Fruit fly (Drosophila melanogaster) whole organism, embryonic: ENCODE data around the gene CG17744.
A peak's percentile ranks its signal among the peaks of the same experiment; 100 is the strongest.

ENCODE experiments used
- Ada2b ChIP-seq: fragments of 200-800 bp; sonication (Bioruptor generic); IDR thresholded peaks from 2 replicates; pipeline ENCODE4 v1.3.6; 2022; ENCODE audit warnings: missing biosample characterization, missing genetic modification characterization
- Antp ChIP-seq: fragments of 200-800 bp; sonication (Bioruptor generic); optimal IDR thresholded peaks from 3 replicates; lab custom pipeline; 2016; ENCODE audit warnings: missing biosample characterization, missing genetic modification characterization
- Bdp1 ChIP-seq: fragments of 200-800 bp; sonication (Bioruptor generic); optimal IDR thresholded peaks from 3 replicates; lab custom pipeline; 2016; ENCODE audit warnings: missing biosample characterization, missing genetic modification characterization
- CG10431 ChIP-seq: fragments of 200-800 bp; sonication (Bioruptor generic); optimal IDR thresholded peaks from 3 replicates; lab custom pipeline; 2018; ENCODE audit warnings: missing biosample characterization, mild to moderate bottlenecking, missing genetic modification characterization
- CG10543 ChIP-seq: fragments of 200-800 bp; sonication (Bioruptor generic); optimal IDR thresholded peaks from 3 replicates; lab custom pipeline; 2017; ENCODE audit warnings: missing biosample characterization, mild to moderate bottlenecking, missing genetic modification characterization, moderate library complexity
- CG11085 ChIP-seq: fragments of 200-800 bp; sonication (Bioruptor generic); IDR thresholded peaks from 2 replicates; pipeline ENCODE4 v1.3.6; 2022; ENCODE audit warnings: missing biosample characterization, missing genetic modification characterization
- CG1233 ChIP-seq: fragments of 200-800 bp; sonication (Bioruptor generic); optimal IDR thresholded peaks from 4 replicates; lab custom pipeline; 2018; ENCODE audit warnings: missing biosample characterization, mild to moderate bottlenecking, missing genetic modification characterization
- CG15073 ChIP-seq: fragments of 200-800 bp; sonication (Bioruptor generic); optimal IDR thresholded peaks from 2 replicates; lab custom pipeline; 2016; ENCODE audit warnings: missing biosample characterization, missing genetic modification characterization
- CG15514 ChIP-seq: fragments of 200-800 bp; sonication (Bioruptor generic); optimal IDR thresholded peaks from 3 replicates; lab custom pipeline; 2017; ENCODE audit warnings: missing biosample characterization, missing genetic modification characterization, mild to moderate bottlenecking, moderate library complexity, missing genetic modification reagents
- CG1603 ChIP-seq: fragments of 200-800 bp; sonication (Bioruptor generic); optimal IDR thresholded peaks from 2 replicates; lab custom pipeline; 2019; ENCODE audit warnings: missing biosample characterization, mild to moderate bottlenecking, missing genetic modification characterization, moderate library complexity
- CG2199 ChIP-seq: fragments of 200-800 bp; sonication (Bioruptor generic); IDR thresholded peaks from 3 replicates; pipeline ENCODE4 v1.3.6; 2022; ENCODE audit warnings: missing biosample characterization, missing genetic modification characterization
- CG31441 ChIP-seq: fragments of 200-800 bp; sonication (Bioruptor generic); IDR thresholded peaks from 2 replicates; pipeline ENCODE4 v1.3.6; 2022; ENCODE audit warnings: missing biosample characterization, missing genetic modification characterization
- CG3407 ChIP-seq: fragments of 200-800 bp; sonication (Bioruptor generic); optimal IDR thresholded peaks from 2 replicates; lab custom pipeline; 2018; ENCODE audit warnings: missing biosample characterization, mild to moderate bottlenecking, missing genetic modification characterization
- CG3847 ChIP-seq: fragments of 200-800 bp; sonication (Bioruptor generic); IDR thresholded peaks from 2 replicates; pipeline ENCODE4 v1.3.6; 2022; ENCODE audit warnings: missing biosample characterization, missing genetic modification characterization
- CG3995 ChIP-seq: fragments of 200-800 bp; sonication (Bioruptor generic); optimal IDR thresholded peaks from 3 replicates; lab custom pipeline; 2016; ENCODE audit warnings: missing biosample characterization, missing genetic modification characterization
- CG4617 ChIP-seq: fragments of 200-800 bp; sonication (Bioruptor generic); optimal IDR thresholded peaks from 3 replicates; lab custom pipeline; 2016; ENCODE audit warnings: missing biosample characterization, missing genetic modification characterization, borderline replicate concordance
- CG4730 ChIP-seq: fragments of 200-800 bp; sonication (Bioruptor generic); IDR thresholded peaks from 2 replicates; pipeline ENCODE4 v1.3.6; 2022; ENCODE audit warnings: missing biosample characterization, missing genetic modification characterization
- CG7556 ChIP-seq: fragments of 200-800 bp; sonication (Bioruptor generic); optimal IDR thresholded peaks from 2 replicates; lab custom pipeline; 2017; ENCODE audit warnings: missing biosample characterization, mild to moderate bottlenecking, missing genetic modification characterization
- CG8765 ChIP-seq: fragments of 200-800 bp; sonication (Bioruptor generic); IDR thresholded peaks from 2 replicates; pipeline ENCODE4 v1.3.6; 2022; ENCODE audit warnings: missing biosample characterization, missing genetic modification characterization
- D19A ChIP-seq: fragments of 200-800 bp; optimal IDR thresholded peaks from 3 replicates; lab custom pipeline; 2019; ENCODE audit warnings: missing biosample characterization, mild to moderate bottlenecking, missing genetic modification characterization, moderate library complexity
- Elba2 ChIP-seq: fragments of 200-800 bp; sonication (Bioruptor generic); optimal IDR thresholded peaks from 3 replicates; lab custom pipeline; 2016; ENCODE audit warnings: missing biosample characterization, missing genetic modification characterization
- HHEX ChIP-seq: fragments of 200-800 bp; sonication (Bioruptor generic); optimal IDR thresholded peaks from 3 replicates; lab custom pipeline; 2017; ENCODE audit warnings: missing biosample characterization, mild to moderate bottlenecking, missing genetic modification characterization, missing genetic modification reagents
- Hey ChIP-seq: fragments of 200-800 bp; sonication (Bioruptor generic); optimal IDR thresholded peaks from 3 replicates; lab custom pipeline; 2018; ENCODE audit warnings: missing biosample characterization, mild to moderate bottlenecking, missing genetic modification characterization
- Neu2 ChIP-seq: fragments of 200-800 bp; sonication (Bioruptor generic); optimal IDR thresholded peaks from 3 replicates; lab custom pipeline; 2016; ENCODE audit warnings: missing biosample characterization, missing genetic modification characterization, borderline replicate concordance
- Scr ChIP-seq: fragments of 200-800 bp; sonication (Bioruptor generic); IDR thresholded peaks from 2 replicates; pipeline ENCODE4 v1.3.6; 2022; ENCODE audit warnings: missing biosample characterization, missing genetic modification characterization; ENCODE audit not compliant: partially characterized antibody
- Sin3A ChIP-seq: fragments of >200 bp; optimal IDR thresholded peaks from 2 replicates; lab custom pipeline; 2018
- Sox102F ChIP-seq: fragments of 200-800 bp; sonication (Bioruptor generic); optimal IDR thresholded peaks from 2 replicates; lab custom pipeline; 2018; ENCODE audit warnings: missing biosample characterization, mild to moderate bottlenecking, missing genetic modification characterization, moderate library complexity
- Stat92E ChIP-seq, 3 experiments: fragments of >200 bp in 2 of 3; fragments of 200-800 bp in 1 of 3; sonication (Bioruptor generic) in 1 of 3; optimal IDR thresholded peaks; 2 replicates each; lab custom pipeline; 2017 to 2019; ENCODE audit warnings: missing biosample characterization in 3 of 3, missing genetic modification characterization in 3 of 3, mild to moderate bottlenecking in 1 of 3, moderate library complexity in 1 of 3
- ara ChIP-seq: fragments of 200-800 bp; sonication (Bioruptor generic); IDR thresholded peaks from 2 replicates; pipeline ENCODE4 v1.3.6; 2022; ENCODE audit warnings: missing biosample characterization, missing genetic modification characterization
- bigmax ChIP-seq: fragments of 200-800 bp; sonication (Bioruptor generic); optimal IDR thresholded peaks from 2 replicates; lab custom pipeline; 2018; ENCODE audit warnings: missing biosample characterization, mild to moderate bottlenecking, missing genetic modification characterization
- btn ChIP-seq: fragments of 200-800 bp; sonication (Bioruptor generic); optimal IDR thresholded peaks from 2 replicates; lab custom pipeline; 2016; ENCODE audit warnings: missing biosample characterization, missing genetic modification characterization
- croc ChIP-seq: fragments of 200-800 bp; sonication (Bioruptor generic); conservative IDR thresholded peaks from 3 replicates; pipeline ENCODE4 v1.3.6; 2022; ENCODE audit warnings: missing biosample characterization, missing genetic modification characterization
- dati ChIP-seq: fragments of 200-800 bp; sonication (Bioruptor generic); IDR thresholded peaks from 2 replicates; pipeline ENCODE4 v1.3.6; 2022; ENCODE audit warnings: missing biosample characterization, missing genetic modification characterization
- ems ChIP-seq: fragments of 200-800 bp; sonication (Bioruptor generic); optimal IDR thresholded peaks from 3 replicates; lab custom pipeline; 2016; ENCODE audit warnings: missing biosample characterization, missing genetic modification characterization
- fd96Cb ChIP-seq: fragments of 200-800 bp; sonication (Bioruptor generic); optimal IDR thresholded peaks from 2 replicates; lab custom pipeline; 2018; ENCODE audit warnings: missing biosample characterization, mild to moderate bottlenecking, missing genetic modification characterization, moderate library complexity
- ind ChIP-seq: fragments of 200-800 bp; sonication (Bioruptor generic); optimal IDR thresholded peaks from 3 replicates; lab custom pipeline; 2016; ENCODE audit warnings: missing biosample characterization, missing genetic modification characterization
- inv ChIP-seq: fragments of 200-800 bp; sonication (Bioruptor generic); IDR thresholded peaks from 2 replicates; pipeline ENCODE4 v1.3.6; 2022; ENCODE audit warnings: missing biosample characterization, missing genetic modification characterization; ENCODE audit not compliant: partially characterized antibody
- jing ChIP-seq: fragments of 200-800 bp; sonication (Bioruptor generic); optimal IDR thresholded peaks from 2 replicates; lab custom pipeline; 2018; ENCODE audit warnings: missing biosample characterization, mild to moderate bottlenecking, missing genetic modification characterization
- jumu ChIP-seq: fragments of 200-800 bp; sonication (Bioruptor generic); optimal IDR thresholded peaks from 3 replicates; lab custom pipeline; 2016; ENCODE audit warnings: missing biosample characterization, missing genetic modification characterization
- maf-S ChIP-seq: fragments of 200-800 bp; sonication (Bioruptor generic); optimal IDR thresholded peaks from 2 replicates; lab custom pipeline; 2016; ENCODE audit warnings: missing biosample characterization, missing genetic modification characterization
- pb ChIP-seq: fragments of 200-800 bp; sonication (Bioruptor generic); optimal IDR thresholded peaks from 3 replicates; lab custom pipeline; 2016; ENCODE audit warnings: missing biosample characterization, missing genetic modification characterization
- pho ChIP-seq: fragments of 200-800 bp; sonication (Bioruptor generic); optimal IDR thresholded peaks from 2 replicates; lab custom pipeline; 2016; ENCODE audit warnings: missing biosample characterization, missing genetic modification characterization
- salm ChIP-seq: fragments of 200-800 bp; sonication (Bioruptor generic); optimal IDR thresholded peaks from 2 replicates; lab custom pipeline; 2018; ENCODE audit warnings: missing biosample characterization, mild to moderate bottlenecking, missing genetic modification characterization
- seq ChIP-seq: fragments of 200-800 bp; sonication (Bioruptor generic); IDR thresholded peaks from 2 replicates; pipeline ENCODE4 v1.3.6; 2022; ENCODE audit warnings: missing biosample characterization, missing genetic modification characterization
- ssp ChIP-seq: fragments of 200-800 bp; sonication (Bioruptor generic); IDR thresholded peaks from 2 replicates; pipeline ENCODE4 v1.3.6; 2022; ENCODE audit warnings: missing biosample characterization, missing genetic modification characterization
- sug ChIP-seq: fragments of 200-800 bp; optimal IDR thresholded peaks from 2 replicates; lab custom pipeline; 2019; ENCODE audit warnings: missing biosample characterization, mild to moderate bottlenecking, missing genetic modification characterization, moderate library complexity
- trem ChIP-seq: fragments of 200-800 bp; optimal IDR thresholded peaks from 3 replicates; lab custom pipeline; 2019; ENCODE audit warnings: missing biosample characterization, mild to moderate bottlenecking, missing genetic modification characterization, moderate library complexity
- twi ChIP-seq: fragments of 200-800 bp; optimal IDR thresholded peaks from 2 replicates; lab custom pipeline; 2019; ENCODE audit warnings: missing biosample characterization, mild to moderate bottlenecking, missing genetic modification characterization, moderate library complexity
- unc-4 ChIP-seq: fragments of 200-800 bp; sonication (Bioruptor generic); IDR thresholded peaks from 2 replicates; pipeline ENCODE4 v1.3.6; 2022; ENCODE audit warnings: missing biosample characterization, missing genetic modification characterization; ENCODE audit not compliant: partially characterized antibody
- zf30C ChIP-seq: fragments of 200-800 bp; sonication (Bioruptor generic); optimal IDR thresholded peaks from 3 replicates; lab custom pipeline; 2018; ENCODE audit warnings: missing biosample characterization, mild to moderate bottlenecking, missing genetic modification characterization

The CG17744 gene

DNA sequence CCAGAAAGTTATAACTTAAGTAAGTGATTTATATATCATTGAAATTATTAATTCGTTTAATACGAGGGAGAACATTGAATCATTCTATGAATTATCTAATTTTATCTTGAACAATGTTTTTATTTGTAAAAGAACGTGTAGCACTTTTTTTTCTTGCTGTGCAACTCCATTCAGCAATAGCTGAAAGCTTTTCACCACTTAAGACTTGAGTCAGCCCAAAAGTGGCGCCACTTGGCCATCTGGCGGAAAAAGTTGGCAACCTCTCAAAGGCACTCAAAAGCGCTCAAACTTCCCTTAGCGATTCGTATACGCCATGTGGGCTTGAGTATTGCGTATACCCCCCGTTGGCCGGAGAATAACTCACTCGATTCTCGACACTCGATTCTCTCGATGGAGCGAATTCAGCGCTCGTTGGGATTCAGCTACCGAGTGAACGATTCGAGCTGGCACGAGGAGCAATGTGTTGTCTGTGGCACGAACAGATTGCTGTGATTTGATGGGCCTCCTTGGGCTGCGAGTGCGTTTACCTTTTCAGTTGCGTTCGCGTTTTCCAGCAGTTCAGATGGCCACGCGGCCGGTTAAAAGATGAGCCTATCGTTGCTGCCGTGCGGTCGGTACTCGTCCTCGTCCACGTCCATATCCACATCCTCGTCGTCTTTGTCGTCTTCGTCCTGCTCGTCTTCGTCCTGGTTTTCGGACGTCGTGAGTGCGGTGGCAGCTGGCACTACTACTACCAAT is 12.9 kb downstream of the CG17744 start (continued):
- TF ChIP-seq CG3407 (GFP tag; lab: Kevin White, UChicago) (no peak), Neu2 (GFP tag; lab: Kevin White, UChicago) (no peak), Ada2b (GFP tag; lab: Robert Waterston, UW) (0 out of 2 replicates have a peak, but pooled peaks have one; percentile 9), D19A (tag; lab: Kevin White, UChicago) (no peak), CG4730 (GFP tag; lab: Robert Waterston, UW) (peak; percentile 63; the same call in 1 of the 2 replicates), Antp (GFP tag; lab: Kevin White, UChicago) (no peak), ara (peak; percentile 33; the same call in 1 of the 2 replicates), maf-S (GFP tag; lab: Kevin White, UChicago) (no peak), CG15514 (GFP tag; lab: Kevin White, UChicago) (peak; percentile 11), Bdp1 (GFP tag; lab: Kevin White, UChicago) (no peak), fd96Cb (tag; lab: Kevin White, UChicago) (no peak), twi (tag; lab: Kevin White, UChicago) (no peak), CG7556 (peak; percentile 13), CG11085 (GFP tag; lab: Robert Waterston, UW) (peak; percentile 42; the same call in 1 of the 2 replicates), CG15073 (GFP tag; lab: Kevin White, UChicago) (no peak), Sin3A (no peak), trem (tag; lab: Kevin White, UChicago) (no peak), sug (tag; lab: Kevin White, UChicago) (peak; percentile 85), zf30C (GFP tag; lab: Kevin White, UChicago) (no peak), pb (no peak), CG4617 (no peak), CG8765 (no peak), HHEX (GFP tag; lab: Kevin White, UChicago) (no peak), CG10431 (GFP tag; lab: Kevin White, UChicago) (no peak), CG10543 (no peak), Sox102F (GFP tag; lab: Kevin White, UChicago) (peak; percentile 48), Elba2 (GFP tag; lab: Kevin White, UChicago) (no peak), Hey (tag; lab: Kevin White, UChicago) (no peak), croc (GFP tag; lab: Robert Waterston, UW) (no peak), btn (no peak), ssp (0 out of 2 replicates have a peak, but pooled peaks have one; percentile 11), jumu (no peak), CG1233 (GFP tag; lab: Kevin White, UChicago) (no peak), bigmax (GFP tag; lab: Kevin White, UChicago) (no peak), CG2199 (GFP tag; lab: Robert Waterston, UW) (no peak), salm (tag; lab: Kevin White, UChicago) (no peak), CG1603 (tag; lab: Kevin White, UChicago) (peak; percentile 10), ems (GFP tag; lab: Kevin White, UChicago) (no peak), CG3847 (GFP tag; lab: Robert Waterston, UW) (no peak), jing (GFP tag; lab: Kevin White, UChicago) (no peak), pho (GFP tag; lab: Kevin White, UChicago) (no peak), unc-4 (GFP tag; lab: Robert Waterston, UW) (no peak), dati (no peak), CG3995 (GFP tag; lab: Kevin White, UChicago) (no peak), seq (GFP tag; lab: Robert Waterston, UW) (peak; percentile 22; the same call in 1 of the 2 replicates), Scr (GFP tag; lab: Robert Waterston, UW) (no peak), Stat92E (GFP tag; optimal IDR thresholded peaks at IDR 0.05; lab: Kevin White, UChicago) (no peak), CG31441 (GFP tag; lab: Robert Waterston, UW) (no peak), ind (GFP tag; lab: Kevin White, UChicago) (no peak), inv (GFP tag; lab: Robert Waterston, UW) (peak; percentile 18; the same call in 1 of the 2 replicates)
